Worm (Caenorhabditis elegans) whole organism, L2 larva: ENCODE measurements around the gene F46B6.5.

Source experiments
- C34F6.9 ChIP-seq: fragments of 150-350 bp; optimal IDR thresholded peaks from 2 replicates; lab custom pipeline; 2014; ENCODE audit warnings: missing biosample characterization, missing genetic modification characterization
- F13H6.1 ChIP-seq: sonication (generic microtip); optimal IDR thresholded peaks from 2 replicates; lab custom pipeline; 2016; ENCODE audit warnings: missing genetic modification characterization, missing compliant biosample characterization
- R02D3.7 ChIP-seq: fragments of 150-350 bp; optimal IDR thresholded peaks from 2 replicates; lab custom pipeline; 2014; ENCODE audit warnings: missing biosample characterization, missing genetic modification characterization
- Y55F3AM.14 ChIP-seq: fragments of 200-800 bp; sonication (Bioruptor generic); optimal IDR thresholded peaks from 2 replicates; lab custom pipeline; 2018; ENCODE audit warnings: mild to moderate bottlenecking, missing genetic modification characterization, missing compliant biosample characterization
- ZK546.5 ChIP-seq: sonication (generic microtip); optimal IDR thresholded peaks from 2 replicates; lab custom pipeline; 2017; ENCODE audit warnings: missing biosample characterization, missing genetic modification characterization
- alr-1 ChIP-seq: fragments of 150-350 bp; optimal IDR thresholded peaks from 2 replicates; lab custom pipeline; 2014; ENCODE audit warnings: missing biosample characterization, missing genetic modification characterization
- aly-2 ChIP-seq: fragments of 150-350 bp; optimal IDR thresholded peaks from 2 replicates; lab custom pipeline; 2014; ENCODE audit warnings: missing biosample characterization, missing genetic modification characterization
- ama-1 ChIP-seq: fragments of 150-350 bp; optimal IDR thresholded peaks from 2 replicates; lab custom pipeline; 2018; ENCODE audit warnings: inconsistent platforms
- blmp-1 ChIP-seq: sonication (generic microtip); optimal IDR thresholded peaks from 2 replicates; lab custom pipeline; 2017; ENCODE audit warnings: missing genetic modification characterization, mild to moderate bottlenecking, missing compliant biosample characterization, antibody characterized with exemption, moderate library complexity; ENCODE audit not compliant: insufficient read depth
- ceh-16 ChIP-seq: fragments of 150-350 bp; optimal IDR thresholded peaks from 2 replicates; lab custom pipeline; 2014; ENCODE audit warnings: missing biosample characterization, missing genetic modification characterization
- ceh-82 ChIP-seq: fragments of 150-350 bp; optimal IDR thresholded peaks from 2 replicates; lab custom pipeline; 2014; ENCODE audit warnings: missing biosample characterization, missing genetic modification characterization
- crh-2 ChIP-seq: sonication (generic microtip); optimal IDR thresholded peaks from 2 replicates; lab custom pipeline; 2017; ENCODE audit warnings: missing biosample characterization, missing genetic modification characterization
- dmd-4 ChIP-seq: sonication (generic microtip); optimal IDR thresholded peaks from 2 replicates; lab custom pipeline; 2017; ENCODE audit warnings: missing biosample characterization, missing genetic modification characterization
- egl-27 ChIP-seq: sonication (generic microtip); optimal IDR thresholded peaks from 3 replicates; lab custom pipeline; 2017; ENCODE audit warnings: missing biosample characterization, missing genetic modification reagents, missing genetic modification characterization
- elt-1 ChIP-seq: fragments of 150-350 bp; optimal IDR thresholded peaks from 2 replicates; lab custom pipeline; 2014; ENCODE audit warnings: missing biosample characterization, missing genetic modification characterization
- elt-3 ChIP-seq: sonication (generic microtip); optimal IDR thresholded peaks from 2 replicates; lab custom pipeline; 2017; ENCODE audit warnings: missing biosample characterization, missing genetic modification characterization
- fos-1 ChIP-seq: fragments of 150-350 bp; optimal IDR thresholded peaks from 2 replicates; lab custom pipeline; 2014; ENCODE audit warnings: missing biosample characterization, missing genetic modification characterization
- gmeb-1 ChIP-seq: fragments of 150-350 bp; optimal IDR thresholded peaks from 2 replicates; lab custom pipeline; 2014; ENCODE audit warnings: missing biosample characterization, missing genetic modification characterization
- lin-11 ChIP-seq: fragments of 150-350 bp; sonication (generic microtip); optimal IDR thresholded peaks from 2 replicates; lab custom pipeline; 2014; ENCODE audit warnings: missing biosample characterization, missing genetic modification characterization, inconsistent platforms, mixed read lengths
- lin-39 ChIP-seq: fragments of 150-350 bp; optimal IDR thresholded peaks from 2 replicates; lab custom pipeline; 2014; ENCODE audit warnings: missing biosample characterization, missing genetic modification reagents, missing genetic modification characterization
- lsy-2 ChIP-seq, 2 experiments: fragments of 150-350 bp in 1 of 2; sonication (generic microtip) in 1 of 2; optimal IDR thresholded peaks; 2 replicates each; lab custom pipeline; 2014 to 2017; ENCODE audit warnings: missing biosample characterization in 2 of 2, missing genetic modification characterization in 2 of 2
- mbf-1 ChIP-seq: sonication (generic microtip); optimal IDR thresholded peaks from 2 replicates; lab custom pipeline; 2017; ENCODE audit warnings: missing biosample characterization, missing genetic modification characterization
- nhr-10 ChIP-seq: sonication (generic microtip); optimal IDR thresholded peaks from 2 replicates; lab custom pipeline; 2017; ENCODE audit warnings: missing biosample characterization, missing genetic modification characterization
- nhr-11 ChIP-seq: fragments of 150-350 bp; optimal IDR thresholded peaks from 2 replicates; lab custom pipeline; 2014; ENCODE audit warnings: missing biosample characterization, missing genetic modification characterization
- nhr-12 ChIP-seq: fragments of 150-350 bp; optimal IDR thresholded peaks from 2 replicates; lab custom pipeline; 2014; ENCODE audit warnings: missing biosample characterization, missing genetic modification characterization
- nhr-129 ChIP-seq: fragments of 150-350 bp; optimal IDR thresholded peaks from 2 replicates; lab custom pipeline; 2014; ENCODE audit warnings: missing biosample characterization, missing genetic modification characterization
- nhr-21 ChIP-seq: fragments of 150-350 bp; optimal IDR thresholded peaks from 2 replicates; lab custom pipeline; 2014; ENCODE audit warnings: missing biosample characterization, missing genetic modification characterization
- nhr-23 ChIP-seq: fragments of 150-350 bp; optimal IDR thresholded peaks from 2 replicates; lab custom pipeline; 2014; ENCODE audit warnings: missing biosample characterization, missing genetic modification reagents, missing genetic modification characterization
- nhr-237 ChIP-seq: fragments of 150-350 bp; optimal IDR thresholded peaks from 2 replicates; lab custom pipeline; 2014; ENCODE audit warnings: missing biosample characterization, missing genetic modification characterization
- nhr-25 ChIP-seq: fragments of 150-350 bp; sonication (generic microtip); optimal IDR thresholded peaks from 3 replicates; lab custom pipeline; 2014; ENCODE audit warnings: missing biosample characterization, missing genetic modification characterization
- nhr-6 ChIP-seq: fragments of 150-350 bp; optimal IDR thresholded peaks from 2 replicates; lab custom pipeline; 2014; ENCODE audit warnings: missing biosample characterization, missing genetic modification characterization
- nhr-77 ChIP-seq: fragments of 150-350 bp; optimal IDR thresholded peaks from 2 replicates; lab custom pipeline; 2014; ENCODE audit warnings: missing biosample characterization, missing genetic modification characterization
- peb-1 ChIP-seq: fragments of 150-350 bp; optimal IDR thresholded peaks from 2 replicates; lab custom pipeline; 2014; ENCODE audit warnings: missing biosample characterization, missing genetic modification characterization
- sem-4 ChIP-seq: fragments of 150-350 bp; optimal IDR thresholded peaks from 2 replicates; lab custom pipeline; 2014; ENCODE audit warnings: missing biosample characterization, missing genetic modification reagents, missing genetic modification characterization
- skn-1 ChIP-seq: sonication (generic microtip); optimal IDR thresholded peaks from 2 replicates; lab custom pipeline; 2017; ENCODE audit warnings: missing biosample characterization, missing genetic modification characterization
- sma-3 ChIP-seq: sonication (generic microtip); optimal IDR thresholded peaks from 2 replicates; lab custom pipeline; 2016; ENCODE audit warnings: missing genetic modification reagents, missing genetic modification characterization, missing compliant biosample characterization
- sma-9 ChIP-seq, 2 experiments: fragments of 150-350 bp in 1 of 2; sonication (generic microtip) in 1 of 2; optimal IDR thresholded peaks; 2 replicates each; lab custom pipeline; 2014 to 2016; ENCODE audit warnings: missing genetic modification characterization in 2 of 2, mild to moderate bottlenecking in 1 of 2, missing biosample characterization in 1 of 2, missing compliant biosample characterization in 1 of 2, missing genetic modification reagents in 1 of 2, moderate library complexity in 1 of 2
- snpc-4 ChIP-seq: fragments of 150-350 bp; optimal IDR thresholded peaks from 2 replicates; lab custom pipeline; 2014; ENCODE audit warnings: missing biosample characterization, missing genetic modification characterization
- unc-39 ChIP-seq: fragments of 150-350 bp; optimal IDR thresholded peaks from 2 replicates; lab custom pipeline; 2014; ENCODE audit warnings: missing biosample characterization, missing genetic modification characterization
- unc-55 ChIP-seq: fragments of 150-350 bp; sonication (generic microtip); optimal IDR thresholded peaks from 3 replicates; lab custom pipeline; 2014; ENCODE audit warnings: missing biosample characterization, missing genetic modification reagents, missing genetic modification characterization
- unc-62 ChIP-seq: fragments of 150-350 bp; optimal IDR thresholded peaks from 2 replicates; lab custom pipeline; 2014; ENCODE audit warnings: missing biosample characterization, missing genetic modification reagents, missing genetic modification characterization
- ztf-1 ChIP-seq: fragments of 200-800 bp; sonication (Bioruptor generic); conservative IDR thresholded peaks from 2 replicates; pipeline ENCODE4 v1.3.6; 2022; ENCODE audit warnings: missing genetic modification characterization, missing compliant biosample characterization
- ztf-11 ChIP-seq: sonication (generic microtip); optimal IDR thresholded peaks from 2 replicates; lab custom pipeline; 2017; ENCODE audit warnings: missing biosample characterization, missing genetic modification characterization
- ztf-4 ChIP-seq: fragments of 150-350 bp; optimal IDR thresholded peaks from 2 replicates; lab custom pipeline; 2014; ENCODE audit warnings: missing biosample characterization, missing genetic modification characterization

F46B6.5 gene

DNA sequence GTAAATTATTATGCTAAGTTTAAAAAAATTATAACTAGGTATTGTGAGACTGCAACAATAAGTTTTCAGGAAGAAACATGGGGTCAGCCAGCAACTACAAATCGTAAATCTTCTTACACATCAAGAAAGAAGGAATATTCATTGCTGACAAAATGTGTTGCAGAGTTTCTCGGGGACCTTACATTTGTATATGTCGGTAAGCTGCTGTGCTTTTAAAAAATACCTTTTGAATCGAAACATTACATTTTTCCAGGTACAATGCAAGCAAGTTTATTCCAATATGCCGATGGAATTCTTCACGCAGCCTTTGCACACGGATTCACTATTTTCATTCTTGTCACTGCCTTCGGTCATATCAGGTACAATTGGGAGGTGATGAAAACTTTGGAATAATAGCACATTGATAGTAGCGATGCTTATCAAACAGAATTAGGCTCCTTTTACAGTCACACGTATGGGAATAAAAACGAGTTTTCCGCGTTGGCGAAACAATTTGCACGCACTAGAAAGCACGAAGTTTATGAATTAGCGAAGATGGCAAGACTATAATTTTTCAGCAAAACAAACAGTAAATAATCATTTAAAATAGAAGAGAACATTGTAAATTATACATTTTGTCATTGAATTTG lies 44.7 kb downstream of the F46B6.5 start:
- TF ChIP-seq sma-9 (GFP tag; optimal IDR thresholded peaks at IDR 0.05; lab: Kevin White, UChicago) = peak; percentile 24
- no peak for TF ChIP-seq sma-9 (tag; optimal IDR thresholded peaks at IDR 0.05; lab: Kevin White, UChicago)
- TF ChIP-seq peb-1 (tag; lab: Kevin White, UChicago) = no peak
- peak; percentile 71 for TF ChIP-seq fos-1 (tag; lab: Kevin White, UChicago)
- no peak for TF ChIP-seq elt-1 (tag; lab: Kevin White, UChicago)
- TF ChIP-seq crh-2 = peak; percentile 18
- no peak for TF ChIP-seq lin-39 (tag; lab: Kevin White, UChicago)
- TF ChIP-seq ztf-1 (GFP tag; lab: Robert Waterston, UW) = no peak

DNA sequence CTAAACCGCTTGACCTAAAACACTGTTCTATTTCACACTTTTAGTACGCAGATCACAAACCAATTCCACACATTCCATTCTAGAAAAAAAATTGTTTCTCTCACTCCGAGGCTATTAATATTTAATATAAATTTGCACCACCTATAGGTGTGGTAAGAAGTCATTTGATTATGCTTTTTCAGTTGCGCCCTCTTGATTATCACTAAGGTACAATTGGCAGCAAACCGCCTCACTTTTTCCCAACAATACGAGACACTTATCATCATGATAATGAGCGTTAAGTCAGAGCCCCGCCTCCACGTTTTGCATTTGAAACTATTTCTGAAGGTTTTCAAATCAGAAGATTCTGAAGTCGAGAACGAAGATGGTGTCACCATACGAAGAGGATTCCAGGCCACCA lies 45.6 kb downstream of the F46B6.5 start, which contains the start of gene aqp-4:
TSS of gene aqp-4 (plus strand) at position 270 of the 400 bp plus-strand sequence.
- TF ChIP-seq elt-1 (tag; lab: Kevin White, UChicago) = no peak
- TF ChIP-seq Y55F3AM.14 = no peak
- peak; percentile 78 for TF ChIP-seq fos-1 (tag; lab: Kevin White, UChicago)
- TF ChIP-seq nhr-129 (tag; lab: Kevin White, UChicago) = no peak
- TF ChIP-seq crh-2 = peak; percentile 25

DNA sequence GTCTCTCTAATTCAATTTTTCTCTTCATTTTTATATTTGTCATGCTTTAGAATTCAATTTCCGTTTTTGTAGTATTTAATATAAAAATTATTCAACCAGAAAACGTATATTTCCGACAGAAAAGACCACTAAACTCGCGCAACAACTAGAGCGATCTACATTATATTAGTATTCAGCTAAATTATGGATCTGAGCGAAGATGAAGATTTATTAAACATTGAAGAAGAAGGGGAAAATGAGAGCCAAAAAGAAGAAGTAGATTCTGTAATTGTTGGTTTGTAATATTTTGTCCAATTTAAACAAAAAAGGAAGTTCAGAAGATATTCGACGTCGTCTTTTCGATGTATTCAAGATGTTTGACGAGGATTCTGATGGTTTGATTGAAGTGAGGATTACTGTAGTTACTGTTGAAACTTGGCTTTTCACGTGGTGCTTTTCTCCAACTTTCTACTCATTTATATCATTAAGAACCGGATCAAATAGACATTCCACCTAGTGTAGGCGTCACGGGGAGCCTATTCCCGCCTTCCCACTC lies 48.9 kb downstream of the F46B6.5 start, which contains the start of gene cal-7:
TSS of gene cal-7 (plus strand) at position 184 of the 535 bp plus-strand sequence.
- TF ChIP-seq sma-3 (GFP tag; lab: Kevin White, UChicago) = peak; percentile 24
- TF ChIP-seq ZK546.5 (tag; lab: Kevin White, UChicago) = no peak
- TF ChIP-seq lsy-2 (tag; optimal IDR thresholded peaks at IDR 0.05; lab: Kevin White, UChicago) = peak in 1 of 2 experiments; percentile 30

DNA sequence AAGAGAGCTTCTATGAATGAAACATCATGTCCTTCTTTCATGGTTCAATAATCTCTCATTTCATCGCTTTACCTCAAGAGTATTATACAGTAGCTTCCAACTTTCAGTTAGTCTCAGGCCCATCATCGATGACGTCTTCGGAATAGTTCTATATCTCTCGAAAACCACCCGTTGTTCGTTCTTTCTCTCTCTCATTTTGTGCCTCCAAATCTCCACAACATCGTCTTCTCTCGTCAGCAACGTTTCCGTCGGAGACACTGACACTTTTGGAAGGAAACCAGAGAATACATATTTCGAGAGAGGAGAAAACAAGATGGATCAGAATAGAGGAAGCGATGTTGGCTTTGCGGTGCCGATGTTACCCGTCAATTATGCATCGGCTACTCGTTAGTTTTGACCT lies 51.0 kb downstream of the F46B6.5 start:
- TF ChIP-seq unc-39 (tag; lab: Kevin White, UChicago) (no peak), lsy-2 (tag; optimal IDR thresholded peaks at IDR 0.05; lab: Kevin White, UChicago) (no peak), unc-62 (GFP tag; lab: Kevin White, UChicago) (no peak), C34F6.9 (tag; lab: Kevin White, UChicago) (peak; percentile 23), dmd-4 (tag; lab: Kevin White, UChicago) (no peak), nhr-10 (no peak), ceh-82 (tag; lab: Kevin White, UChicago) (no peak), nhr-6 (peak; percentile 32), ceh-16 (tag; lab: Kevin White, UChicago) (no peak), gmeb-1 (tag; lab: Kevin White, UChicago) (no peak), nhr-129 (tag; lab: Kevin White, UChicago) (peak; percentile 25), Y55F3AM.14 (no peak), mbf-1 (tag; lab: Kevin White, UChicago) (no peak), egl-27 (no peak), fos-1 (tag; lab: Kevin White, UChicago) (no peak), elt-3 (no peak), nhr-11 (tag; lab: Kevin White, UChicago) (no peak), F13H6.1 (tag; lab: Kevin White, UChicago) (no peak), crh-2 (peak; percentile 29), sma-3 (GFP tag; lab: Kevin White, UChicago) (no peak), R02D3.7 (tag; lab: Kevin White, UChicago) (no peak), nhr-237 (tag; lab: Kevin White, UChicago) (no peak), ZK546.5 (tag; lab: Kevin White, UChicago) (no peak), elt-1 (tag; lab: Kevin White, UChicago) (no peak), ztf-4 (tag; lab: Kevin White, UChicago) (no peak), nhr-23 (no peak), sma-9 (GFP tag; optimal IDR thresholded peaks at IDR 0.05; lab: Kevin White, UChicago) (peak; percentile 12), sma-9 (tag; optimal IDR thresholded peaks at IDR 0.05; lab: Kevin White, UChicago) (no peak), nhr-12 (tag; lab: Kevin White, UChicago) (no peak), ztf-1 (GFP tag; lab: Robert Waterston, UW) (no peak), alr-1 (tag; lab: Kevin White, UChicago) (no peak), blmp-1 (no peak), unc-55 (GFP tag; lab: Kevin White, UChicago) (peak; percentile 8), sem-4 (tag; lab: Kevin White, UChicago) (peak; percentile 32), ztf-11 (tag; lab: Kevin White, UChicago) (no peak), nhr-77 (tag; lab: Kevin White, UChicago) (no peak), nhr-21 (tag; lab: Kevin White, UChicago) (peak; percentile 51), peb-1 (tag; lab: Kevin White, UChicago) (no peak), aly-2 (no peak), snpc-4 (no peak), lin-11 (no peak), nhr-25 (tag; lab: Kevin White, UChicago) (no peak), skn-1 (tag; lab: Kevin White, UChicago) (no peak), ama-1 (lab: Kevin White, UChicago) (peak; percentile 5)
